Fruit fly (Drosophila melanogaster) whole organism, embryonic: ENCODE results near the gene Or30a.

Experiments used
- Abd-B ChIP-seq: fragments of 200-800 bp; sonication (Bioruptor generic); optimal IDR thresholded peaks from 2 replicates; lab custom pipeline; 2018; ENCODE audit warnings: missing biosample characterization, mild to moderate bottlenecking, missing genetic modification characterization, moderate library complexity
- CG10366 ChIP-seq: fragments of 200-800 bp; sonication (Bioruptor generic); IDR thresholded peaks from 2 replicates; pipeline ENCODE4 v1.3.6; 2022; ENCODE audit warnings: missing biosample characterization, missing genetic modification characterization
- CG12071 ChIP-seq: fragments of 200-800 bp; sonication (Bioruptor generic); optimal IDR thresholded peaks from 3 replicates; lab custom pipeline; 2018; ENCODE audit warnings: missing biosample characterization, mild to moderate bottlenecking, missing genetic modification characterization
- CG12219 ChIP-seq: fragments of 200-800 bp; sonication (Bioruptor generic); optimal IDR thresholded peaks from 3 replicates; lab custom pipeline; 2018; ENCODE audit warnings: missing biosample characterization, mild to moderate bottlenecking, missing genetic modification characterization
- CG12744 ChIP-seq: fragments of 200-800 bp; sonication (Bioruptor generic); optimal IDR thresholded peaks from 2 replicates; lab custom pipeline; 2016; ENCODE audit warnings: missing biosample characterization, missing genetic modification characterization
- CG14860 ChIP-seq: fragments of 200-800 bp; sonication (Bioruptor generic); IDR thresholded peaks from 3 replicates; pipeline ENCODE4 v1.3.6; 2022; ENCODE audit warnings: missing biosample characterization, missing genetic modification characterization; ENCODE audit not compliant: partially characterized antibody
- CG15479 ChIP-seq: fragments of 200-800 bp; sonication (Bioruptor generic); optimal IDR thresholded peaks from 3 replicates; lab custom pipeline; 2019; ENCODE audit warnings: missing biosample characterization, mild to moderate bottlenecking, missing genetic modification characterization, moderate library complexity
- CG16863 ChIP-seq: fragments of 200-800 bp; sonication (Bioruptor generic); optimal IDR thresholded peaks from 3 replicates; lab custom pipeline; 2016; ENCODE audit warnings: missing biosample characterization, missing genetic modification characterization
- CG17912 ChIP-seq: fragments of 200-800 bp; sonication (Bioruptor generic); optimal IDR thresholded peaks from 2 replicates; lab custom pipeline; 2018; ENCODE audit warnings: missing biosample characterization, mild to moderate bottlenecking, missing genetic modification characterization
- CG1792 ChIP-seq: fragments of 200-800 bp; sonication (Bioruptor generic); optimal IDR thresholded peaks from 2 replicates; lab custom pipeline; 2016; ENCODE audit warnings: missing biosample characterization, missing genetic modification characterization
- CG18619 ChIP-seq: fragments of 200-800 bp; sonication (Bioruptor generic); optimal IDR thresholded peaks from 3 replicates; lab custom pipeline; 2017; ENCODE audit warnings: missing biosample characterization, mild to moderate bottlenecking, missing genetic modification characterization
- CG34376 ChIP-seq: fragments of 200-800 bp; sonication (Bioruptor generic); optimal IDR thresholded peaks from 2 replicates; lab custom pipeline; 2018; ENCODE audit warnings: missing biosample characterization, mild to moderate bottlenecking, missing genetic modification characterization
- CG3726 ChIP-seq: fragments of 200-800 bp; sonication (Bioruptor generic); IDR thresholded peaks from 3 replicates; pipeline ENCODE4, ENCODE4 v1.3.6; 2022; ENCODE audit warnings: missing biosample characterization, missing genetic modification characterization
- CG3995 ChIP-seq: fragments of 200-800 bp; sonication (Bioruptor generic); optimal IDR thresholded peaks from 3 replicates; lab custom pipeline; 2016; ENCODE audit warnings: missing biosample characterization, missing genetic modification characterization
- CG43689 ChIP-seq: fragments of 200-800 bp; sonication (Bioruptor generic); IDR thresholded peaks from 2 replicates; pipeline ENCODE4 v1.3.6; 2022; ENCODE audit warnings: missing biosample characterization, missing genetic modification characterization
- CG6689 ChIP-seq: fragments of 200-800 bp; sonication (Bioruptor generic); IDR thresholded peaks from 2 replicates; pipeline ENCODE4 v1.3.6; 2022; ENCODE audit warnings: missing biosample characterization, missing genetic modification characterization
- CG6765 ChIP-seq: fragments of 200-800 bp; sonication (Bioruptor generic); optimal IDR thresholded peaks from 3 replicates; lab custom pipeline; 2017; ENCODE audit warnings: missing biosample characterization, mild to moderate bottlenecking, missing genetic modification characterization
- CG7556 ChIP-seq: fragments of 200-800 bp; sonication (Bioruptor generic); optimal IDR thresholded peaks from 2 replicates; lab custom pipeline; 2017; ENCODE audit warnings: missing biosample characterization, mild to moderate bottlenecking, missing genetic modification characterization
- CG7839 ChIP-seq: fragments of 200-800 bp; sonication (Bioruptor generic); optimal IDR thresholded peaks from 3 replicates; lab custom pipeline; 2018; ENCODE audit warnings: missing biosample characterization, mild to moderate bottlenecking, missing genetic modification characterization, moderate library complexity
- CG8765 ChIP-seq: fragments of 200-800 bp; sonication (Bioruptor generic); IDR thresholded peaks from 2 replicates; pipeline ENCODE4 v1.3.6; 2022; ENCODE audit warnings: missing biosample characterization, missing genetic modification characterization
- Dll ChIP-seq: fragments of 200-800 bp; sonication (Bioruptor generic); IDR thresholded peaks from 4 replicates; pipeline ENCODE4 v1.3.6; 2022; ENCODE audit warnings: missing biosample characterization, missing genetic modification characterization; ENCODE audit not compliant: partially characterized antibody
- ERR ChIP-seq: fragments of 200-800 bp; sonication (Bioruptor generic); optimal IDR thresholded peaks from 2 replicates; lab custom pipeline; 2016; ENCODE audit warnings: missing biosample characterization, missing genetic modification characterization
- Elba2 ChIP-seq: fragments of 200-800 bp; sonication (Bioruptor generic); optimal IDR thresholded peaks from 3 replicates; lab custom pipeline; 2016; ENCODE audit warnings: missing biosample characterization, missing genetic modification characterization
- Fer1 ChIP-seq: fragments of 200-800 bp; sonication (Bioruptor generic); optimal IDR thresholded peaks from 2 replicates; lab custom pipeline; 2017; ENCODE audit warnings: missing biosample characterization, mild to moderate bottlenecking, missing genetic modification characterization
- Lhr ChIP-seq: fragments of 200-800 bp; sonication (Bioruptor generic); optimal IDR thresholded peaks from 3 replicates; lab custom pipeline; 2017; ENCODE audit warnings: mild to moderate bottlenecking, missing biosample characterization, missing genetic modification reagents, missing genetic modification characterization
- MBD-R2 ChIP-seq: fragments of 200-800 bp; sonication (Bioruptor generic); IDR thresholded peaks from 2 replicates; pipeline ENCODE4 v1.3.6; 2022; ENCODE audit warnings: missing biosample characterization, missing genetic modification characterization
- Mes4 ChIP-seq: fragments of 200-800 bp; sonication (Bioruptor generic); optimal IDR thresholded peaks from 2 replicates; lab custom pipeline; 2016; ENCODE audit warnings: missing biosample characterization, missing genetic modification characterization
- Nf-YA ChIP-seq: fragments of 200-800 bp; sonication (Bioruptor generic); IDR thresholded peaks from 2 replicates; pipeline ENCODE4 v1.3.6; 2022; ENCODE audit warnings: missing biosample characterization, missing genetic modification characterization
- Oaz ChIP-seq: fragments of 200-800 bp; sonication (Bioruptor generic); IDR thresholded peaks from 2 replicates; pipeline ENCODE4 v1.3.6; 2022; ENCODE audit warnings: missing biosample characterization, missing genetic modification characterization
- Optix ChIP-seq: fragments of 200-800 bp; sonication (Bioruptor generic); IDR thresholded peaks from 3 replicates; pipeline ENCODE4 v1.3.6; 2022; ENCODE audit warnings: missing biosample characterization, missing genetic modification characterization
- ac ChIP-seq: fragments of 200-800 bp; sonication (Bioruptor generic); optimal IDR thresholded peaks from 3 replicates; lab custom pipeline; 2017; ENCODE audit warnings: missing biosample characterization, mild to moderate bottlenecking, missing genetic modification characterization
- bab2 ChIP-seq: fragments of 200-800 bp; sonication (Bioruptor generic); optimal IDR thresholded peaks from 2 replicates; lab custom pipeline; 2016; ENCODE audit warnings: missing biosample characterization, missing genetic modification characterization
- btn ChIP-seq: fragments of 200-800 bp; sonication (Bioruptor generic); optimal IDR thresholded peaks from 2 replicates; lab custom pipeline; 2016; ENCODE audit warnings: missing biosample characterization, missing genetic modification characterization
- crp ChIP-seq, 2 experiments: fragments of 200-800 bp; sonication (Bioruptor generic); optimal IDR thresholded peaks; 2 replicates in 1 of 2; 3 replicates in 1 of 2; lab custom pipeline; 2017; ENCODE audit warnings: missing biosample characterization in 2 of 2, missing genetic modification characterization in 2 of 2, mild to moderate bottlenecking in 1 of 2, moderate library complexity in 1 of 2
- dati ChIP-seq: fragments of 200-800 bp; sonication (Bioruptor generic); IDR thresholded peaks from 2 replicates; pipeline ENCODE4 v1.3.6; 2022; ENCODE audit warnings: missing biosample characterization, missing genetic modification characterization
- dmrt11E ChIP-seq: fragments of 200-800 bp; sonication (Bioruptor generic); optimal IDR thresholded peaks from 3 replicates; lab custom pipeline; 2018; ENCODE audit warnings: missing biosample characterization, mild to moderate bottlenecking, missing genetic modification characterization, moderate library complexity
- esg ChIP-seq: fragments of 200-800 bp; sonication (Bioruptor generic); conservative IDR thresholded peaks from 2 replicates; pipeline ENCODE4 v1.3.6; 2022; ENCODE audit warnings: missing biosample characterization, missing genetic modification characterization
- eyg ChIP-seq: fragments of 200-800 bp; sonication (Bioruptor generic); optimal IDR thresholded peaks from 3 replicates; lab custom pipeline; 2016; ENCODE audit warnings: missing biosample characterization, missing genetic modification characterization
- gem ChIP-seq: fragments of 200-800 bp; sonication (Bioruptor generic); optimal IDR thresholded peaks from 2 replicates; lab custom pipeline; 2019; ENCODE audit warnings: missing biosample characterization, mild to moderate bottlenecking, missing genetic modification characterization, moderate library complexity
- h ChIP-seq: fragments of >200 bp; optimal IDR thresholded peaks from 2 replicates; lab custom pipeline; 2017
- insv ChIP-seq, 2 experiments: fragments of 200-800 bp; sonication (Bioruptor generic); optimal IDR thresholded peaks; 3 replicates each; lab custom pipeline; 2016 to 2018; ENCODE audit warnings: missing biosample characterization in 2 of 2, missing genetic modification characterization in 2 of 2
- jumu ChIP-seq: fragments of 200-800 bp; sonication (Bioruptor generic); optimal IDR thresholded peaks from 3 replicates; lab custom pipeline; 2016; ENCODE audit warnings: missing biosample characterization, missing genetic modification characterization
- knrl ChIP-seq: fragments of 200-800 bp; sonication (Bioruptor generic); IDR thresholded peaks from 3 replicates; pipeline ENCODE4 v1.3.6; 2022; ENCODE audit warnings: missing biosample characterization, missing genetic modification characterization; ENCODE audit not compliant: partially characterized antibody
- pan ChIP-seq, 4 experiments: fragments of >200 bp in 3 of 4; fragments of 200-800 bp in 1 of 4; sonication (Bioruptor generic) in 1 of 4; optimal IDR thresholded peaks in 3 of 4; IDR thresholded peaks in 1 of 4; 2 replicates each; pipeline versions ENCODE4 v1.3.6 to Lab custom; 2017 to 2022; ENCODE audit warnings: missing biosample characterization in 2 of 4, missing genetic modification characterization in 2 of 4, mixed read lengths in 1 of 4
- pho ChIP-seq: fragments of 200-800 bp; sonication (Bioruptor generic); optimal IDR thresholded peaks from 2 replicates; lab custom pipeline; 2016; ENCODE audit warnings: missing biosample characterization, missing genetic modification characterization
- pita ChIP-seq: fragments of 200-800 bp; sonication (Bioruptor generic); optimal IDR thresholded peaks from 2 replicates; lab custom pipeline; 2017; ENCODE audit warnings: missing biosample characterization, mild to moderate bottlenecking, missing genetic modification characterization
- pum ChIP-seq: fragments of 200-800 bp; sonication (Bioruptor generic); optimal IDR thresholded peaks from 2 replicates; lab custom pipeline; 2016; ENCODE audit warnings: missing biosample characterization, missing genetic modification characterization
- run ChIP-seq: fragments of 200-800 bp; sonication (Bioruptor generic); optimal IDR thresholded peaks from 3 replicates; lab custom pipeline; 2018; ENCODE audit warnings: missing biosample characterization, mild to moderate bottlenecking, missing genetic modification characterization
- scrt ChIP-seq: fragments of 200-800 bp; sonication (Bioruptor generic); optimal IDR thresholded peaks from 2 replicates; lab custom pipeline; 2018; ENCODE audit warnings: missing biosample characterization, mild to moderate bottlenecking, missing genetic modification characterization, moderate library complexity
- sisA ChIP-seq: fragments of 200-800 bp; sonication (Bioruptor generic); IDR thresholded peaks from 2 replicates; pipeline ENCODE4 v1.3.6; 2022; ENCODE audit warnings: missing biosample characterization, missing genetic modification characterization
- vvl ChIP-seq: fragments of 200-800 bp; sonication (Bioruptor generic); IDR thresholded peaks from 2 replicates; pipeline ENCODE4 v1.3.6; 2022; ENCODE audit warnings: missing biosample characterization, missing genetic modification characterization

The Or30a gene

dm6 chr2L:9133169-9133568, 21.6 kb downstream of the Or30a start (continued):
- peak; percentile 61 for TF ChIP-seq scrt
- TF ChIP-seq run (tag; lab: Kevin White, UChicago), result peak; percentile 40
- TF ChIP-seq CG16863 (GFP tag; lab: Kevin White, UChicago), result no peak
- TF ChIP-seq Abd-B (GFP tag; lab: Kevin White, UChicago), result peak; percentile 59
- no peak for TF ChIP-seq CG12071 (GFP tag; lab: Kevin White, UChicago)
- 0 out of 3 replicates have a peak, but pooled peaks have one; percentile 40 for TF ChIP-seq CG3726 (GFP tag; lab: Robert Waterston, UW)
- no peak for TF ChIP-seq pho (GFP tag; lab: Kevin White, UChicago)
- no peak for TF ChIP-seq insv (GFP tag; optimal IDR thresholded peaks at IDR 0.05; lab: Kevin White, UChicago)
- TF ChIP-seq CG14860, result no peak
- TF ChIP-seq CG8765 (GFP tag; lab: Robert Waterston, UW), result no peak
- TF ChIP-seq knrl (GFP tag; lab: Robert Waterston, UW), result no peak
- peak; percentile 67 for TF ChIP-seq esg (GFP tag; lab: Robert Waterston, UW)
- peak; percentile 68 for TF ChIP-seq Fer1
- peak; percentile 36; the same call in 1 of the 2 replicates for TF ChIP-seq dati (GFP tag; lab: Robert Waterston, UW)
- no peak for TF ChIP-seq Dll (GFP tag; lab: Robert Waterston, UW)
- TF ChIP-seq CG43689 (GFP tag; lab: Robert Waterston, UW), result no peak
- TF ChIP-seq crp (GFP tag; optimal IDR thresholded peaks at IDR 0.05; lab: Kevin White, UChicago), result no peak
- TF ChIP-seq CG1792, result no peak
- no peak for TF ChIP-seq eyg (GFP tag; lab: Kevin White, UChicago)
- peak; percentile 36 for TF ChIP-seq CG12219 (GFP tag; lab: Kevin White, UChicago)
- no peak for TF ChIP-seq CG34376 (GFP tag; lab: Kevin White, UChicago)
- TF ChIP-seq CG12744 (GFP tag; lab: Kevin White, UChicago), result no peak
- TF ChIP-seq h (lab: Kevin White, UChicago), result no peak
- TF ChIP-seq pan (optimal IDR thresholded peaks at IDR 0.05; lab: Kevin White, UChicago), result no peak
- peak in 1 of 2 experiments; percentile 72 for TF ChIP-seq pan (GFP tag; optimal IDR thresholded peaks at IDR 0.05 in 1 of 2, IDR thresholded peaks at IDR 0.05 in 1 of 2)
- TF ChIP-seq CG7839 (tag; lab: Kevin White, UChicago), result peak; percentile 81
- TF ChIP-seq btn, result no peak
- TF ChIP-seq Lhr (GFP tag; lab: Kevin White, UChicago), result peak; percentile 23
- TF ChIP-seq CG10366 (GFP tag; lab: Robert Waterston, UW), result peak; percentile 29; the same call in 1 of the 2 replicates
- TF ChIP-seq Optix (GFP tag; lab: Robert Waterston, UW), result no peak
- TF ChIP-seq jumu, result no peak
- no peak for TF ChIP-seq CG17912 (GFP tag; lab: Kevin White, UChicago)
- TF ChIP-seq Elba2 (GFP tag; lab: Kevin White, UChicago), result no peak
- no peak for TF ChIP-seq ERR
- TF ChIP-seq CG3995 (GFP tag; lab: Kevin White, UChicago), result no peak
- no peak for TF ChIP-seq Mes4 (GFP tag; lab: Kevin White, UChicago)
- peak; percentile 91 for TF ChIP-seq gem (tag; lab: Kevin White, UChicago)
- TF ChIP-seq pita, result no peak
- TF ChIP-seq dmrt11E (tag; lab: Kevin White, UChicago), result peak; percentile 91
- peak; percentile 58 for TF ChIP-seq CG18619 (GFP tag; lab: Kevin White, UChicago)
- no peak for TF ChIP-seq MBD-R2 (GFP tag; lab: Robert Waterston, UW)
- no peak for TF ChIP-seq ac (GFP tag; lab: Kevin White, UChicago)
- no peak for TF ChIP-seq CG15479 (GFP tag; lab: Kevin White, UChicago)
- TF ChIP-seq pum (GFP tag; lab: Kevin White, UChicago), result no peak
- TF ChIP-seq Oaz (GFP tag; lab: Robert Waterston, UW), result no peak
- peak; percentile 88 for TF ChIP-seq vvl (GFP tag; lab: Robert Waterston, UW)
- 0 out of 2 replicates have a peak, but pooled peaks have one; percentile 11 for TF ChIP-seq Nf-YA (GFP tag; lab: Robert Waterston, UW)
- no peak for TF ChIP-seq bab2 (GFP tag; lab: Kevin White, UChicago)
- no peak; the same call in 1 of the 2 replicates for TF ChIP-seq sisA (GFP tag; lab: Robert Waterston, UW)
- no peak for TF ChIP-seq CG6765 (GFP tag; lab: Kevin White, UChicago)
- peak; percentile 78 for TF ChIP-seq CG7556 (GFP tag; lab: Kevin White, UChicago)
- peak; percentile 76 for TF ChIP-seq CG6689
